Fruit fly (Drosophila melanogaster) whole organism: ENCODE measurements around the gene CG6656.

Experiments
- CG8478 ChIP-seq: fragments of >200 bp; optimal IDR thresholded peaks from 2 replicates; lab custom pipeline; 2018; ENCODE audit warnings: inconsistent platforms
- Dll ChIP-seq: fragments of >200 bp; optimal IDR thresholded peaks from 2 replicates; lab custom pipeline; 2017
- EcR ChIP-seq, 2 experiments: fragments of >200 bp; optimal IDR thresholded peaks; 2 replicates each; lab custom pipeline; 2017; ENCODE audit warnings: missing biosample characterization in 2 of 2, missing genetic modification characterization in 2 of 2, missing genetic modification reagents in 2 of 2
- pan ChIP-seq: fragments of >200 bp; optimal IDR thresholded peaks from 2 replicates; lab custom pipeline; 2017
- psq ChIP-seq: fragments of >200 bp; optimal IDR thresholded peaks from 2 replicates; lab custom pipeline; 2017
- usp ChIP-seq: fragments of >200 bp; optimal IDR thresholded peaks from 2 replicates; lab custom pipeline; 2017; ENCODE audit warnings: missing biosample characterization, missing genetic modification characterization, mixed read lengths

Gene CG6656

dm6 chr3R:21869464-21870100 is 5.5 kb upstream of the CG6656 start, which contains the start of gene CG31174:
CG31174 (minus strand) TSS chr3R:21869514.
- no peak for TF ChIP-seq usp (GFP tag; lab: Kevin White, UChicago)
- TF ChIP-seq pan (lab: Kevin White, UChicago), result no peak
- TF ChIP-seq CG8478 (lab: Kevin White, UChicago), result no peak
- no peak for TF ChIP-seq Dll (lab: Kevin White, UChicago)
- no peak for TF ChIP-seq EcR (GFP tag; optimal IDR thresholded peaks at IDR 0.05; lab: Kevin White, UChicago)
- no peak for TF ChIP-seq psq (lab: Kevin White, UChicago)

dm6 chr3R:21870158-21870971 is 4.7 kb upstream of the CG6656 start, which contains the start of gene CG31431:
CG31431 (plus strand) TSS chr3R:21870681.
- no peak for TF ChIP-seq usp (GFP tag; lab: Kevin White, UChicago)
- TF ChIP-seq psq (lab: Kevin White, UChicago), result no peak
- no peak for TF ChIP-seq Dll (lab: Kevin White, UChicago)
- TF ChIP-seq EcR (GFP tag; optimal IDR thresholded peaks at IDR 0.05; lab: Kevin White, UChicago), result no peak
- TF ChIP-seq CG8478 (lab: Kevin White, UChicago), result no peak
- TF ChIP-seq pan (lab: Kevin White, UChicago), result no peak

dm6 chr3R:21871348-21871940 is 3.6 kb upstream of the CG6656 start:
- TF ChIP-seq pan (lab: Kevin White, UChicago) (no peak), Dll (lab: Kevin White, UChicago) (no peak), EcR (GFP tag; optimal IDR thresholded peaks at IDR 0.05; lab: Kevin White, UChicago) (no peak), CG8478 (lab: Kevin White, UChicago) (no peak), usp (GFP tag; lab: Kevin White, UChicago) (no peak)

dm6 chr3R:21873439-21873838 is 1.7 kb upstream of the CG6656 start, which contains the start of gene CG31178:
CG31178 (plus strand) TSS chr3R:21873739.
- TF ChIP-seq psq (lab: Kevin White, UChicago) (no peak), Dll (lab: Kevin White, UChicago) (no peak), EcR (GFP tag; optimal IDR thresholded peaks at IDR 0.05; lab: Kevin White, UChicago) (no peak), pan (lab: Kevin White, UChicago) (no peak), usp (GFP tag; lab: Kevin White, UChicago) (no peak), CG8478 (lab: Kevin White, UChicago) (no peak)

dm6 chr3R:21877636-21878035 is 2.5 kb downstream of the CG6656 start, which contains the start of gene P5CDh2:
P5CDh2 (plus strand) TSS chr3R:21877936.
- no peak for TF ChIP-seq Dll (lab: Kevin White, UChicago)
- no peak for TF ChIP-seq pan (lab: Kevin White, UChicago)
- no peak for TF ChIP-seq psq (lab: Kevin White, UChicago)
- TF ChIP-seq EcR (GFP tag; optimal IDR thresholded peaks at IDR 0.05; lab: Kevin White, UChicago), result no peak
- no peak for TF ChIP-seq usp (GFP tag; lab: Kevin White, UChicago)
- no peak for TF ChIP-seq CG8478 (lab: Kevin White, UChicago)

- TF ChIP-seq pan (lab: Kevin White, UChicago), result no peak
- TF ChIP-seq psq (lab: Kevin White, UChicago), result no peak
- no peak for TF ChIP-seq CG8478 (lab: Kevin White, UChicago)
- TF ChIP-seq Dll (lab: Kevin White, UChicago), result no peak
- TF ChIP-seq EcR (GFP tag; optimal IDR thresholded peaks at IDR 0.05; lab: Kevin White, UChicago), result no peak
- TF ChIP-seq usp (GFP tag; lab: Kevin White, UChicago), result no peak
Measured at dm6 chr3R:21878473-21878872, 3.4 kb downstream of the CG6656 start, which contains the start of gene CG34148. CG34148 (minus strand) TSS chr3R:21878686.

dm6 chr3R:21880510-21880909 is 5.4 kb downstream of the CG6656 start, which contains the start of gene CG31465:
CG31465 (plus strand) TSS chr3R:21880810.
- TF ChIP-seq usp (GFP tag; lab: Kevin White, UChicago) (no peak), CG8478 (lab: Kevin White, UChicago) (no peak), pan (lab: Kevin White, UChicago) (no peak), psq (lab: Kevin White, UChicago) (no peak), Dll (lab: Kevin White, UChicago) (no peak), EcR (GFP tag; optimal IDR thresholded peaks at IDR 0.05; lab: Kevin White, UChicago) (no peak)

dm6 chr3R:21884354-21884753 is 9.3 kb downstream of the CG6656 start, which contains the start of gene fit:
fit (minus strand) TSS chr3R:21884454.
- TF ChIP-seq usp (GFP tag; lab: Kevin White, UChicago) (no peak), psq (lab: Kevin White, UChicago) (no peak), CG8478 (lab: Kevin White, UChicago) (no peak), Dll (lab: Kevin White, UChicago) (no peak), pan (lab: Kevin White, UChicago) (no peak), EcR (GFP tag; optimal IDR thresholded peaks at IDR 0.05; lab: Kevin White, UChicago) (no peak)

dm6 chr3R:21885450-21885849 is 10.4 kb downstream of the CG6656 start, which contains the start of gene CG17819:
CG17819 (minus strand) TSS chr3R:21885550.
- TF ChIP-seq Dll (lab: Kevin White, UChicago), result no peak
- no peak for TF ChIP-seq psq (lab: Kevin White, UChicago)
- TF ChIP-seq CG8478 (lab: Kevin White, UChicago), result no peak
- TF ChIP-seq usp (GFP tag; lab: Kevin White, UChicago), result no peak
- no peak for TF ChIP-seq EcR (GFP tag; optimal IDR thresholded peaks at IDR 0.05; lab: Kevin White, UChicago)
- no peak for TF ChIP-seq pan (lab: Kevin White, UChicago)
